Worm (Caenorhabditis elegans) whole organism, L3 larva: Measurements from ENCODE around the gene F28B4.4.
A peak's percentile ranks its signal among the peaks of the same experiment; 100 is the strongest.

Experiments
- ZK546.5 ChIP-seq: sonication (generic microtip); optimal IDR thresholded peaks from 2 replicates; lab custom pipeline; 2017; ENCODE audit warnings: missing biosample characterization, missing genetic modification characterization
- daf-12 ChIP-seq: fragments of 150-350 bp; optimal IDR thresholded peaks from 2 replicates; lab custom pipeline; 2014; ENCODE audit warnings: missing biosample characterization, missing genetic modification reagents, missing genetic modification characterization
- elt-3 ChIP-seq, 3 experiments: fragments of 150-350 bp in 1 of 3; sonication (generic microtip) in 2 of 3; optimal IDR thresholded peaks; 2 replicates in 2 of 3; 4 replicates in 1 of 3; lab custom pipeline; 2014 to 2017; ENCODE audit warnings: missing biosample characterization in 3 of 3, missing genetic modification characterization in 3 of 3
- jun-1 ChIP-seq: fragments of 150-350 bp; optimal IDR thresholded peaks from 2 replicates; lab custom pipeline; 2014; ENCODE audit warnings: missing biosample characterization, missing genetic modification reagents, missing genetic modification characterization
- lin-15B ChIP-seq: fragments of 150-350 bp; optimal IDR thresholded peaks from 2 replicates; lab custom pipeline; 2014; ENCODE audit warnings: missing biosample characterization, missing genetic modification characterization
- nhr-28 ChIP-seq: fragments of 150-350 bp; optimal IDR thresholded peaks from 2 replicates; lab custom pipeline; 2014; ENCODE audit warnings: missing biosample characterization, missing genetic modification characterization
- pqm-1 ChIP-seq: fragments of 150-350 bp; optimal IDR thresholded peaks from 2 replicates; lab custom pipeline; 2017; ENCODE audit warnings: missing biosample characterization, missing genetic modification characterization, inconsistent platforms
- skn-1 ChIP-seq: fragments of 150-350 bp; optimal IDR thresholded peaks from 2 replicates; lab custom pipeline; 2014; ENCODE audit warnings: missing biosample characterization, missing genetic modification characterization
- unc-62 ChIP-seq: fragments of 150-350 bp; sonication (generic microtip); optimal IDR thresholded peaks from 4 replicates; lab custom pipeline; 2014; ENCODE audit warnings: missing biosample characterization, missing genetic modification reagents, missing genetic modification characterization
- ztf-4 ChIP-seq: fragments of 150-350 bp; optimal IDR thresholded peaks from 2 replicates; lab custom pipeline; 2014; ENCODE audit warnings: missing biosample characterization, missing genetic modification characterization

DNA sequence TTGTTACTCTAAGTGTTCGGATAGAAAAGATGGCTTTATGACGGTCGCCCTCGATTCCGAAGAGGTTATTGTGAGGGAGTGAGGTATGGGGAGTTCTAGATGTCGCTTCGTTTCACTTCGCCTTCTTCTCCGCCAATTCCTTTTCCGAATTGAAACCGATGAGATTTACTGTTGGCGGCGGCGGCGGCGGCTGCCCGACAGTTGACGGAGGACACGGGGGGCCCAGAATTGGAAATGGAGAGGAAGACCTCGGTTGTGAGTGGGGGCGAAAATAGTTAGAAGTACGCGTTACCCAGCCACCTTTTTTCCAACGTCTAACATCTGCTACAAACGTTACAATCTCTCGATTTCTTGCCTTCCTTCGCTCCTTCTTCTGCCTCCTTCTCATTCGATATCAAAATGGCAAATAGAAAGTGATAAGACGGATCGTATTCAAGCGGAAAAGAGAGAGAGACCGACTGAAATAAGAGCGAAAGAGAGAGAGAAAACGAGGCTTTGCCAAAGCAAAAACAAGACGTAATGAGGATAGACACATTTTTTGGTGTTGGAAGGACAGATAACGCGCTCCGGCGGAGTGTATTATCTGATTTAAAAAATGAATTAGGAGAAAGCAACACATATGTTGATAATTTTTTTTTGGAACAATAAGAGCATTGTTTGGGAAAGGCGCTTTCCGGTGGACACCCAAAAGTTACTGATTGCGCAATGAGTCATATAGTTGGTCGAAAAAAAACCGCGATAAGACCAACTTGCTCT, 8.8 kb upstream of the F28B4.4 start:
- TF ChIP-seq nhr-28 (tag; lab: Kevin White, UChicago) = no peak
- no peak for TF ChIP-seq ztf-4
- no peak for TF ChIP-seq lin-15B (tag; lab: Kevin White, UChicago)
- TF ChIP-seq unc-62 = no peak
- TF ChIP-seq ZK546.5 (tag; lab: Kevin White, UChicago) = no peak
- no peak for TF ChIP-seq daf-12 (tag; lab: Kevin White, UChicago)
- TF ChIP-seq pqm-1 (tag; lab: Kevin White, UChicago) = peak; percentile 4
- no peak for TF ChIP-seq jun-1
- TF ChIP-seq elt-3 (tag; optimal IDR thresholded peaks at IDR 0.05; lab: Kevin White, UChicago) = peak in 1 of 3 experiments; percentile 41
- TF ChIP-seq skn-1 (tag; lab: Kevin White, UChicago) = no peak
